Worm (Caenorhabditis elegans) whole organism, L4/young adult: Measurements from ENCODE around the gene srbc-48.

Experiments used
- W03F9.2 ChIP-seq: fragments of 150-350 bp; optimal IDR thresholded peaks from 2 replicates; lab custom pipeline; 2014; ENCODE audit warnings: missing biosample characterization, missing genetic modification characterization
- dao-5 ChIP-seq: sonication (generic microtip); optimal IDR thresholded peaks from 2 replicates; lab custom pipeline; 2016; ENCODE audit warnings: missing genotype, missing genetic modification characterization, moderate library complexity, missing compliant biosample characterization
- him-1 ChIP-seq: sonication (generic microtip); optimal IDR thresholded peaks from 2 replicates; lab custom pipeline; 2016; ENCODE audit warnings: missing genotype, missing genetic modification reagents, missing genetic modification characterization, missing compliant biosample characterization

DNA sequence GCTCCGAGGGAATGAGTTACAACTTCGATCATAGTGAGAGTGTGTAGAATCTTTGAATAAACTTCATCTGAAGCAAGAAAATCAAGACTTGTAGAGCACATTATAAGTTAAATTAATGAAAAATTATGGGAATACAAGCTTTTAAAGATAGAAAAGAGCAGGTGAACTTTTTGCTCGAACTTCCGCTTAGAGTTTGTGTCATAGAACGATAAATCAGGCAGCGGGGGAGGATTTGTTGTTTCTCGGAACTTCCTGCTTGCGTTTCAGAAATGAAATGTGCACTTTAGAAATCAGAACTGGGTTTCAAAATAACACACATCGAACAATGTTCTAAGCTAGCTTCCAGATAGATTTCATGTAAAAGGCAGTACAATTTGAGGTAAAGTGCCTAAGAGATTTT, 21.0 kb downstream of the srbc-48 start, which contains the start of gene srh-149:
- TF ChIP-seq dao-5 (tag; lab: Kevin White, UChicago) = no peak
- TF ChIP-seq W03F9.2 (tag; lab: Kevin White, UChicago) = no peak
- TF ChIP-seq him-1 (tag; lab: Kevin White, UChicago) = no peak
